Fruit fly (Drosophila melanogaster): ENCODE measurements around the gene CG17450.

DNA sequence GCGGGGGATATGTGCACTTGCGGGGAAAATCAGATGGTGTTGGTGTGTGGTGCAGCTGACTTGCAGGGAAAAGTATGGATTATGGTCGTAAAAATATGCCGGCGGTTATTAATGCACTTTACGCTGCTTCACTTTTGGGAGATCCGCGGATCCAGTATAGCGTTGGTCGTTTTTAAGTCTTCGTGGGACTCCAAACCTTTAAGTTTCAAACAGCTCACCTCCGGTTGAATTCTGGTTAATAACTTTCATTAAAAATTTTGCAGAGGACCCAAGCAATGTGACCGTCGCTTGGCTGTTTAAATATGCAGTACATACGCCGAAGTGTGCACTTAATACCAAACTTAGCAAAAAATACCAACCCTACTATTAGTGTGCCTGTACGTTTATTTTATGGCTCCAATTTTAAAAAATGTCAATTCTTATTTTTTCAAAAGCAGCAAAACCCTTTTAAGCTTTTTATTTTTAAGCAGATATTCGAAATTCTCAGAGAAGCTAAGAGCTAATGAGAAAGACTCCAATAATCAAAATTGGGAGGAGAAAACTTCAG, 3.7 kb downstream of the CG17450 start, which contains the start of gene GCS2alpha:
- TF ChIP-seq toe (GFP tag; optimal IDR thresholded peaks at IDR 0.05) (no peak), bab1 (GFP tag; optimal IDR thresholded peaks at IDR 0.05) (no peak), CG5204 (GFP tag; optimal IDR thresholded peaks at IDR 0.05) (no peak), CG12768 (GFP tag; optimal IDR thresholded peaks at IDR 0.05) (no peak), CG7045 (GFP tag; optimal IDR thresholded peaks at IDR 0.05) (no peak), Clk (GFP tag; optimal IDR thresholded peaks at IDR 0.05) (no peak), cic (GFP tag; optimal IDR thresholded peaks at IDR 0.05) (no peak), CG33017 (tag; optimal IDR thresholded peaks at IDR 0.05) (no peak), CG1620 (GFP tag; optimal IDR thresholded peaks at IDR 0.05) (no peak), CG7101 (tag; optimal IDR thresholded peaks at IDR 0.05) (no peak), pad (GFP tag; optimal IDR thresholded peaks at IDR 0.05) (no peak), Hr96 (GFP tag; optimal IDR thresholded peaks at IDR 0.05) (no peak), kay (GFP tag; ENCODE audit: borderline replicate concordance) (no peak)
